Worm (Caenorhabditis elegans) whole organism, L3 larva: ENCODE data around the gene R07E5.5.

ENCODE experiments used
- R02D3.7 ChIP-seq: fragments of 150-350 bp; optimal IDR thresholded peaks from 2 replicates; lab custom pipeline; 2014; ENCODE audit warnings: missing biosample characterization, missing genetic modification characterization
- ZK546.5 ChIP-seq: sonication (generic microtip); optimal IDR thresholded peaks from 2 replicates; lab custom pipeline; 2017; ENCODE audit warnings: missing biosample characterization, missing genetic modification characterization
- aly-2 ChIP-seq: fragments of 150-350 bp; optimal IDR thresholded peaks from 2 replicates; lab custom pipeline; 2014; ENCODE audit warnings: missing biosample characterization, missing genetic modification characterization
- ama-1 ChIP-seq: fragments of 150-350 bp; optimal IDR thresholded peaks from 2 replicates; lab custom pipeline; 2018
- ceh-16 ChIP-seq: sonication (generic microtip); optimal IDR thresholded peaks from 2 replicates; lab custom pipeline; 2017; ENCODE audit warnings: missing biosample characterization, missing genetic modification characterization
- ceh-28 ChIP-seq: fragments of 150-350 bp; optimal IDR thresholded peaks from 2 replicates; lab custom pipeline; 2014; ENCODE audit warnings: missing biosample characterization, missing genetic modification reagents, missing genetic modification characterization
- daf-12 ChIP-seq: fragments of 150-350 bp; optimal IDR thresholded peaks from 2 replicates; lab custom pipeline; 2014; ENCODE audit warnings: missing biosample characterization, missing genetic modification reagents, missing genetic modification characterization
- egl-27 ChIP-seq: sonication (generic microtip); optimal IDR thresholded peaks from 4 replicates; lab custom pipeline; 2017; ENCODE audit warnings: missing biosample characterization, missing genetic modification reagents, missing genetic modification characterization
- elt-1 ChIP-seq: fragments of 150-350 bp; optimal IDR thresholded peaks from 2 replicates; lab custom pipeline; 2014; ENCODE audit warnings: missing biosample characterization, missing genetic modification characterization
- elt-2 ChIP-seq: sonication (generic microtip); optimal IDR thresholded peaks from 2 replicates; lab custom pipeline; 2016; ENCODE audit warnings: missing genetic modification reagents, mild to moderate bottlenecking, missing genetic modification characterization, missing compliant biosample characterization
- elt-3 ChIP-seq, 3 experiments: fragments of 150-350 bp in 1 of 3; sonication (generic microtip) in 2 of 3; optimal IDR thresholded peaks; 2 replicates in 2 of 3; 4 replicates in 1 of 3; lab custom pipeline; 2014 to 2017; ENCODE audit warnings: missing biosample characterization in 3 of 3, missing genetic modification characterization in 3 of 3
- eor-1 ChIP-seq, 2 experiments: fragments of 150-350 bp; optimal IDR thresholded peaks; 2 replicates each; lab custom pipeline; 2014 to 2018; ENCODE audit warnings: missing biosample characterization in 2 of 2, missing genetic modification characterization in 2 of 2
- fkh-10 ChIP-seq: sonication (generic microtip); optimal IDR thresholded peaks from 2 replicates; lab custom pipeline; 2017; ENCODE audit warnings: missing biosample characterization, missing genetic modification reagents, missing genetic modification characterization
- fos-1 ChIP-seq: fragments of 150-350 bp; optimal IDR thresholded peaks from 2 replicates; lab custom pipeline; 2014; ENCODE audit warnings: missing biosample characterization, missing genetic modification characterization
- jun-1 ChIP-seq: fragments of 150-350 bp; optimal IDR thresholded peaks from 2 replicates; lab custom pipeline; 2014; ENCODE audit warnings: missing biosample characterization, missing genetic modification reagents, missing genetic modification characterization
- lin-15B ChIP-seq: fragments of 150-350 bp; optimal IDR thresholded peaks from 2 replicates; lab custom pipeline; 2014; ENCODE audit warnings: missing biosample characterization, missing genetic modification characterization
- lin-39 ChIP-seq: fragments of 150-350 bp; optimal IDR thresholded peaks from 2 replicates; lab custom pipeline; 2018; ENCODE audit warnings: missing biosample characterization, missing genetic modification reagents, missing genetic modification characterization
- nfya-1 ChIP-seq: sonication (generic microtip); optimal IDR thresholded peaks from 2 replicates; lab custom pipeline; 2017; ENCODE audit warnings: missing genetic modification characterization, mild to moderate bottlenecking, missing compliant biosample characterization, antibody characterized with exemption, moderate library complexity; ENCODE audit not compliant: insufficient read depth
- nhr-12 ChIP-seq: fragments of 150-350 bp; optimal IDR thresholded peaks from 2 replicates; lab custom pipeline; 2014; ENCODE audit warnings: missing biosample characterization, missing genetic modification characterization
- nhr-23 ChIP-seq: fragments of 150-350 bp; optimal IDR thresholded peaks from 2 replicates; lab custom pipeline; 2014; ENCODE audit warnings: missing biosample characterization, missing genetic modification reagents, missing genetic modification characterization
- nhr-237 ChIP-seq: fragments of 150-350 bp; optimal IDR thresholded peaks from 2 replicates; lab custom pipeline; 2014; ENCODE audit warnings: missing biosample characterization, missing genetic modification characterization
- nhr-28 ChIP-seq: fragments of 150-350 bp; optimal IDR thresholded peaks from 2 replicates; lab custom pipeline; 2014; ENCODE audit warnings: missing biosample characterization, missing genetic modification characterization
- nhr-43 ChIP-seq: sonication (generic microtip); optimal IDR thresholded peaks from 2 replicates; lab custom pipeline; 2016; ENCODE audit warnings: mild to moderate bottlenecking, missing genetic modification characterization, missing compliant biosample characterization; ENCODE audit not compliant: poor library complexity, severe bottlenecking
- nhr-76 ChIP-seq: fragments of 150-350 bp; sonication (generic microtip); optimal IDR thresholded peaks from 5 replicates; lab custom pipeline; 2014; ENCODE audit warnings: missing biosample characterization, missing genetic modification characterization
- pha-4 ChIP-seq: fragments of 150-350 bp; optimal IDR thresholded peaks from 2 replicates; lab custom pipeline; 2014; ENCODE audit warnings: missing biosample characterization, missing genetic modification reagents, missing genetic modification characterization
- pqm-1 ChIP-seq: fragments of 150-350 bp; optimal IDR thresholded peaks from 2 replicates; lab custom pipeline; 2017; ENCODE audit warnings: missing biosample characterization, missing genetic modification characterization, inconsistent platforms
- snpc-4 ChIP-seq: fragments of 150-350 bp; optimal IDR thresholded peaks from 2 replicates; lab custom pipeline; 2014; ENCODE audit warnings: missing biosample characterization, missing genetic modification characterization
- tbx-2 ChIP-seq: sonication (generic microtip); optimal IDR thresholded peaks from 2 replicates; lab custom pipeline; 2016; ENCODE audit warnings: mild to moderate bottlenecking, missing genetic modification characterization, missing compliant biosample characterization
- unc-39 ChIP-seq: sonication (generic microtip); optimal IDR thresholded peaks from 4 replicates; lab custom pipeline; 2017; ENCODE audit warnings: missing biosample characterization, missing genetic modification characterization
- unc-62 ChIP-seq: fragments of 150-350 bp; sonication (generic microtip); optimal IDR thresholded peaks from 4 replicates; lab custom pipeline; 2014; ENCODE audit warnings: missing biosample characterization, missing genetic modification reagents, missing genetic modification characterization
- zag-1 ChIP-seq: fragments of 150-350 bp; optimal IDR thresholded peaks from 2 replicates; lab custom pipeline; 2014; ENCODE audit warnings: missing biosample characterization, missing genetic modification characterization
- ztf-11 ChIP-seq: fragments of 150-350 bp; optimal IDR thresholded peaks from 2 replicates; lab custom pipeline; 2014; ENCODE audit warnings: missing biosample characterization, missing genetic modification characterization
- ztf-4 ChIP-seq: fragments of 150-350 bp; optimal IDR thresholded peaks from 2 replicates; lab custom pipeline; 2014; ENCODE audit warnings: missing biosample characterization, missing genetic modification characterization

R07E5.5 gene

ce11 chrIII:4397115-4397514 is at the start of gene R07E5.5:
Gene R07E5.5 (plus strand): TSS chrIII:4397415.
- TF ChIP-seq egl-27 (no peak), pha-4 (tag; lab: Kevin White, UChicago) (no peak), jun-1 (no peak), snpc-4 (no peak), ceh-28 (tag; lab: Kevin White, UChicago) (no peak), pqm-1 (tag; lab: Kevin White, UChicago) (no peak), elt-2 (tag; lab: Kevin White, UChicago) (no peak), fkh-10 (no peak), zag-1 (tag; lab: Kevin White, UChicago) (no peak), ama-1 (lab: Kevin White, UChicago) (no peak), ceh-16 (tag; lab: Kevin White, UChicago) (no peak), unc-39 (no peak), eor-1 (tag; optimal IDR thresholded peaks at IDR 0.05; lab: Kevin White, UChicago) (no peak), lin-39 (tag; lab: Kevin White, UChicago) (no peak), nhr-76 (tag; lab: Kevin White, UChicago) (no peak), R02D3.7 (tag; lab: Kevin White, UChicago) (no peak), nhr-28 (tag; lab: Kevin White, UChicago) (no peak), aly-2 (no peak), nfya-1 (no peak)

DNA sequence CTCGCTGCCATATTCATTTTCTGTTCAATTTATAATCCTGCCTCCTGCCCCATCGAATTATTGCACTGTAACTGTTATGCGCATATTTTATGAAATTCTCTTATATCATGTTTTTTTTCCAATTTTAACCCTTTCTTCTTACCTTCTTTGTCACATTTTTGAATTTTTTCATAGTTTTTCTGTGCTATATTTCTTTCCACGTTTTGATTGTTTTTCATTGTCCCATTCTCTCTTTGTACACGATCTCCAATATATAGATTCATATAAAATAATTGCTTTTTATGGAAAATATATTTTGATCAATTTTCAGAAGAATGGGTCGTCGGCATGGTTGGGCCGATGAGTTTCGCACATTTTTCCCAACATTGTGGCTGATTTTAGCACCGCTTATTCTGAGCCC is 47.4 kb upstream of the R07E5.5 start, which contains the start of gene B0285.6:
TSS of gene B0285.6 (plus strand) at position 301 of the 400 bp plus-strand sequence.
- no peak for TF ChIP-seq tbx-2 (tag; lab: Kevin White, UChicago)
- TF ChIP-seq nhr-43, result no peak
- TF ChIP-seq pqm-1 (tag; lab: Kevin White, UChicago), result no peak
- no peak for TF ChIP-seq egl-27
- no peak for TF ChIP-seq ZK546.5 (tag; lab: Kevin White, UChicago)
- no peak for TF ChIP-seq nhr-12 (tag; lab: Kevin White, UChicago)
- TF ChIP-seq nhr-237 (tag; lab: Kevin White, UChicago), result no peak
- TF ChIP-seq nhr-76 (tag; lab: Kevin White, UChicago), result no peak
- TF ChIP-seq ceh-28 (tag; lab: Kevin White, UChicago), result no peak
- no peak for TF ChIP-seq unc-62 (GFP tag; lab: Kevin White, UChicago)
- no peak for TF ChIP-seq daf-12
- TF ChIP-seq aly-2, result no peak
- TF ChIP-seq elt-3 (tag; optimal IDR thresholded peaks at IDR 0.05; lab: Kevin White, UChicago), result no peak

DNA sequence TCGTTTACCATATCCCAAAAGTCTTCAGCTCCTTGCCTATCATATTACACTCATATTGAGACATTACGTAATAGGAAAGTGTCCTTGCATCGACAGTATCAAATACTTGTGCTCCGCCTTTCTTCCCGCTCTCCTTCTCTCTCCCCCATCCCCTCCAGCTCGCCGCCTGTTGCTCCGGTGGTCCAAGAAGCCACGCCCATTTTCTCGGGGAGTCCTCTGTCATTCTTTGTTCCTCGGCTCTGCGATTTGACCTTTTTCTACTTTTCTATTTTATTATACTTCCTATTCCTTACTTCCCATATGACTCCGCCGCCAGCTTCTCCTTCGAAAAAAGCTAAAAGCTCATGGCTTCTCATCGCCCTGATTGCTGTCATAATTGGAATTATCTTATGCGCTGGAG is 40.8 kb upstream of the R07E5.5 start, which contains the start of gene mnp-1:
TSS of gene mnp-1 (plus strand) at position 211 of the 400 bp plus-strand sequence.
- TF ChIP-seq nfya-1 (no peak), nhr-28 (tag; lab: Kevin White, UChicago) (no peak), snpc-4 (no peak), ztf-11 (tag; lab: Kevin White, UChicago) (no peak), elt-3 (tag; optimal IDR thresholded peaks at IDR 0.05; lab: Kevin White, UChicago) (no peak), nhr-237 (tag; lab: Kevin White, UChicago) (no peak), nhr-76 (tag; lab: Kevin White, UChicago) (no peak), elt-1 (tag; lab: Kevin White, UChicago) (no peak), ZK546.5 (tag; lab: Kevin White, UChicago) (no peak)

DNA sequence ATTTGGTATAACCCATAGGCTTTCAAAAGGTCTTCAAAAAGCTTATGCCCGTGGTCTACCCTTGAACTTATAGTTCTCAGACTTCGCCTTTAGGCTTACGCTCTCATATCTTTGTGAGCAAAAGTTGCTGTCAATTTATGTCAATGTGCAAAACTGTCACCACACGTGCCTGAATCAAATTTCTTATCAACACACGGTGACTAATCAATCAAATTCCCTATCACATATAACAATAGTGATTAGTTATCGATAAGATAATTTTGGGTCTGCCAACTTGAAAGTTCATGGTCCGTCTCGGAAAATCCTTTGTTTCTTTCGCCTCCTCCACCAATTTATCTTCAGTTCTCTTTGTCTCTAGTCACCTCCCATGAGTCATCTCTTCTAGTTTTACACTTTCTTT is 39.8 kb upstream of the R07E5.5 start:
- TF ChIP-seq ztf-4 (tag; lab: Kevin White, UChicago) (no peak), elt-2 (tag; lab: Kevin White, UChicago) (peak; percentile 53), pqm-1 (tag; lab: Kevin White, UChicago) (peak; percentile 42)

DNA sequence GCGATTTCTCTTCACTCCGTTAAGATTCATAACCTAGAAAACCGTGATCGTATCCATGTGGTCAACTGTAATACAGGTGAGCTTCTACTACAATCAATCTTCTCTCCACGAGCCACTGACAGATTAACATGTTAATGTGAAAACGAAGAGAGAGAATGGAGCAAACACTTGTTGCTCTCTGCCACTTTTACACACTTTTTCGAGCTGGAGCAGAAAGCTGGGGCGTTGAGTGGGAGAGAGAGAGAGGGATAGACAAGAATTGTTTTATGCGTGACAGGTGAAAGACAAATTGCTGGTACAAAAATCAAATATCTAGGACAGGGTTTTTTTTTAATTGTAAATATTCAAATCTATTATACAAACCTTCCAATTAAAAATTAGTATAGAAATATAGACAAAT is 38.9 kb upstream of the R07E5.5 start:
- peak; percentile 39 for TF ChIP-seq nfya-1
- no peak for TF ChIP-seq fos-1 (tag; lab: Kevin White, UChicago)
- TF ChIP-seq lin-15B (tag; lab: Kevin White, UChicago), result no peak
- TF ChIP-seq tbx-2 (tag; lab: Kevin White, UChicago), result no peak
- no peak for TF ChIP-seq daf-12
- TF ChIP-seq elt-3 (tag; optimal IDR thresholded peaks at IDR 0.05; lab: Kevin White, UChicago), result no peak
- no peak for TF ChIP-seq nhr-23 (tag; lab: Kevin White, UChicago)
- peak; percentile 36 for TF ChIP-seq lin-39 (tag; lab: Kevin White, UChicago)
